Worm (Caenorhabditis elegans) whole organism, mixed stage, embryonic: ENCODE results near the gene ZK180.7.

ENCODE experiments used
- bed-3 ChIP-seq: fragments of 200-800 bp; sonication (Bioruptor generic); optimal IDR thresholded peaks from 3 replicates; lab custom pipeline; 2018; ENCODE audit warnings: mild to moderate bottlenecking, missing genetic modification characterization, moderate library complexity, missing compliant biosample characterization
- elt-3 ChIP-seq: fragments of 150-350 bp; optimal IDR thresholded peaks from 2 replicates; lab custom pipeline; 2014; ENCODE audit warnings: missing biosample characterization, missing genetic modification characterization

DNA sequence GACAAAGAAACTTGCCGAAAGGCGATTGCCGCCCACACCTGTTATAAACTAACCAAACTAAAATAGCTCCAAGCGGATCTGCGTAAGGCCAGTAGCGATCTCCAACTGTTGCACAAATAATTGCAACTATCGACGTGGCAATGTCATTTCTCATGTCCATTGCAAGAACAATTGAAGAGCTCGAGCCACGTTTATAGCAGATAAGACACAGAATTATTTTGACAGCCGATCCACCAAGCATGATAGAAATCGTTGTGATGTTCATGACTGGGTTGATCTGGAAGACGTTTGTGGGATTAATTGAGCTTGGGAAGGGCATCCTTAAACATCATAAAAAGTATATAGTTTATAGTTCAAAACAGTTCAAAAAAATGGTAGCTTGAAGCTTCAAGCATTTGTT is 52.6 kb downstream of the ZK180.7 start:
- TF ChIP-seq bed-3 (GFP tag; lab: Kevin White, UChicago): no peak
- TF ChIP-seq elt-3 (tag; lab: Kevin White, UChicago): no peak
